Fruit fly (Drosophila melanogaster) whole organism, wandering third instar larva: ENCODE data around the gene Acat2.

Experiments used
- CG32264 ChIP-seq: fragments of 200-800 bp; sonication (Bioruptor generic); optimal IDR thresholded peaks from 2 replicates; lab custom pipeline; 2016; ENCODE audit warnings: missing biosample characterization, missing genetic modification characterization
- Hr78 ChIP-seq: fragments of >200 bp; optimal IDR thresholded peaks from 2 replicates; lab custom pipeline; 2017; ENCODE audit warnings: missing biosample characterization, missing genetic modification characterization
- N ChIP-seq: fragments of >200 bp; optimal IDR thresholded peaks from 2 replicates; lab custom pipeline; 2018; ENCODE audit warnings: missing biosample characterization, missing external identifiers, missing genetic modification characterization
- br ChIP-seq: fragments of 200-800 bp; sonication (Bioruptor generic); optimal IDR thresholded peaks from 2 replicates; lab custom pipeline; 2016; ENCODE audit warnings: missing biosample characterization, missing genetic modification characterization
- foxo ChIP-seq, 2 experiments: fragments of 200-800 bp; sonication (Bioruptor generic); optimal IDR thresholded peaks; 2 replicates in 1 of 2; 3 replicates in 1 of 2; lab custom pipeline; 2016 to 2017; ENCODE audit warnings: missing biosample characterization in 2 of 2, missing genetic modification characterization in 2 of 2
- h ChIP-seq: fragments of 200-800 bp; sonication (Bioruptor generic); optimal IDR thresholded peaks from 3 replicates; lab custom pipeline; 2016; ENCODE audit warnings: missing biosample characterization, mild to moderate bottlenecking, missing genetic modification characterization
- tai ChIP-seq: sonication (Bioruptor generic); optimal IDR thresholded peaks from 2 replicates; lab custom pipeline; 2016; ENCODE audit warnings: missing biosample characterization, missing genetic modification characterization

dm6 chr3L:1320230-1320930, 17.6 kb downstream of the Acat2 start:
- TF ChIP-seq CG32264 (GFP tag; lab: Kevin White, UChicago) (no peak), foxo (GFP tag; optimal IDR thresholded peaks at IDR 0.05; lab: Kevin White, UChicago) (peak in 1 of 2 experiments; percentile 55), tai (GFP tag; lab: Kevin White, UChicago) (no peak), br (GFP tag; lab: Kevin White, UChicago) (peak; percentile 20), h (GFP tag; lab: Kevin White, UChicago) (peak; percentile 39), Hr78 (GFP tag; lab: Kevin White, UChicago) (peak; percentile 5), N (GFP tag; lab: Kevin White, UChicago) (no peak)
